Worm (Caenorhabditis elegans): Measurements from ENCODE around the gene F17C11.22.

DNA sequence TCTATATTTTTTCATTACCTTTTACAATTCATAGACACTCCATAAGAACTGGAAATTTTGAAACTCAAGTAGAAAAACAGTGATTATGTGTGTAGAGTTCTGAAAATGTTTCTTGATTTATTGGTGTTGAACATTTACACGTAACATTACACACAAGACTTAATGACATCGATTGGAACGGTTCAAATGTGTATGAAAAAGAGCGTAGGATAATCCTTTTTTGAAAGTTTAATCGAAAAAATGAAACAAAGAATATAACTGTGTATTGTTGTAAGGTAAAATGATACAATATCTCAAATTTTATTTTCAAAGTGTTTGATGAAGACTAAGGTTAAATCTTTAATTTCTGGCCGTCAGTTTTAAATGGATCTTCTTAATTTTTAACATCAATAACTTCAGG, 11.1 kb upstream of the F17C11.22 start, which contains the start of gene fig-1:
- TF ChIP-seq nhr-6 (tag; optimal IDR thresholded peaks at IDR 0.05) (no peak), fos-1 (tag; optimal IDR thresholded peaks at IDR 0.05) (no peak), skn-1 (tag; optimal IDR thresholded peaks at IDR 0.05) (no peak), nhr-237 (tag; optimal IDR thresholded peaks at IDR 0.05) (no peak), unc-62 (GFP tag; optimal IDR thresholded peaks at IDR 0.05) (no peak), ama-1 (optimal IDR thresholded peaks at IDR 0.05) (no peak), F13H6.1 (tag; optimal IDR thresholded peaks at IDR 0.05) (no peak), lin-39 (tag; optimal IDR thresholded peaks at IDR 0.05) (no peak), nhr-25 (tag; optimal IDR thresholded peaks at IDR 0.05) (no peak)

Measured in whole organism, L2 larva.